Worm (Caenorhabditis elegans) whole organism, mixed stage, embryonic: ENCODE data around the gene immt-2.

Experiments used
- blmp-1 ChIP-seq: fragments of 150-350 bp; optimal IDR thresholded peaks from 2 replicates; lab custom pipeline; 2014; ENCODE audit warnings: missing biosample characterization, missing genetic modification characterization
- ceh-83 ChIP-seq: fragments of 200-800 bp; sonication (Bioruptor generic); optimal IDR thresholded peaks from 2 replicates; lab custom pipeline; 2018; ENCODE audit warnings: mild to moderate bottlenecking, missing genetic modification characterization, missing compliant biosample characterization
- cnd-1 ChIP-seq: fragments of 200-800 bp; sonication (Bioruptor generic); optimal IDR thresholded peaks from 2 replicates; lab custom pipeline; 2018; ENCODE audit warnings: mild to moderate bottlenecking, missing genetic modification characterization, missing compliant biosample characterization
- drap-1 ChIP-seq: fragments of 200-800 bp; sonication (Bioruptor generic); optimal IDR thresholded peaks from 3 replicates; lab custom pipeline; 2018; ENCODE audit warnings: mild to moderate bottlenecking, missing genetic modification characterization, missing compliant biosample characterization
- elt-1 ChIP-seq: sonication (generic microtip); optimal IDR thresholded peaks from 2 replicates; lab custom pipeline; 2017; ENCODE audit warnings: missing genetic modification characterization, mild to moderate bottlenecking, missing compliant biosample characterization, antibody characterized with exemption, moderate library complexity, borderline replicate concordance; ENCODE audit not compliant: insufficient read depth
- elt-3 ChIP-seq: fragments of 150-350 bp; optimal IDR thresholded peaks from 2 replicates; lab custom pipeline; 2014; ENCODE audit warnings: missing biosample characterization, missing genetic modification characterization
- lin-13 ChIP-seq: fragments of 150-350 bp; optimal IDR thresholded peaks from 2 replicates; lab custom pipeline; 2014; ENCODE audit warnings: missing biosample characterization, missing genetic modification characterization
- mep-1 ChIP-seq: fragments of 150-350 bp; optimal IDR thresholded peaks from 2 replicates; lab custom pipeline; 2017; ENCODE audit warnings: missing biosample characterization, missing genetic modification reagents, missing genetic modification characterization, inconsistent platforms
- mls-2 ChIP-seq: sonication (generic microtip); optimal IDR thresholded peaks from 2 replicates; lab custom pipeline; 2016; ENCODE audit warnings: mild to moderate bottlenecking, missing genetic modification characterization, moderate library complexity, missing compliant biosample characterization
- snpc-4 ChIP-seq: fragments of 150-350 bp; optimal IDR thresholded peaks from 2 replicates; lab custom pipeline; 2014; ENCODE audit warnings: missing biosample characterization, missing genetic modification characterization
- ztf-11 ChIP-seq: fragments of 150-350 bp; optimal IDR thresholded peaks from 2 replicates; lab custom pipeline; 2014; ENCODE audit warnings: missing biosample characterization, missing genetic modification characterization

DNA sequence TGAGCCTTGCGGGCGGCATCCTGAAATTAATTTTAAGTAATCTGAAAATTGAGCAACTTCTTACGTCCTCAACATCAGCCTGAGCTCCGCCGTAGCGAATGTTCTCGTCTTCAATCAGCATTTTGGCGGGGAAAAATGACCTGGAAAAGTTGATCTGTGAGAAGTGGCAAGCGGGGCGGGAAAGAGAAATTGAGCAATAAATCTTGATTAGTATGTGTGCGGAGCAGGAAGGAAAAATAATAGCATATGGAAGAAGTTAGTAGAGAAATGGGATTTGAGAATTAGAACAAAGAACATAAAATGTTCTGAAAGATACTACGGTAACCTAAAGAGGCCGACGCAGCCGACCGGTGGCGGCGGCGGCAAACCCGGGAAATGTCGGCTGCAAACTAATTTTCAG, 45.9 kb downstream of the immt-2 start, which contains the start of gene tni-3:
- TF ChIP-seq ceh-83 (GFP tag; lab: Kevin White, UChicago) = no peak
- TF ChIP-seq snpc-4 (tag; lab: Kevin White, UChicago) = no peak
- no peak for TF ChIP-seq mls-2
- TF ChIP-seq mep-1 = no peak
- TF ChIP-seq lin-13 = no peak
- no peak for TF ChIP-seq elt-3
- no peak for TF ChIP-seq blmp-1 (tag; lab: Kevin White, UChicago)
- no peak for TF ChIP-seq cnd-1 (tag; lab: Kevin White, UChicago)
- no peak for TF ChIP-seq ztf-11 (tag; lab: Kevin White, UChicago)
- TF ChIP-seq elt-1 (tag; lab: Kevin White, UChicago) = no peak
- TF ChIP-seq drap-1 (GFP tag; lab: Kevin White, UChicago) = no peak
